Fruit fly (Drosophila melanogaster) whole organism, embryonic: ENCODE data around the gene Jon25Bi.
A peak's percentile ranks its signal among the peaks of the same experiment; 100 is the strongest.

Source experiments
- Antp ChIP-seq: fragments of 200-800 bp; sonication (Bioruptor generic); optimal IDR thresholded peaks from 3 replicates; lab custom pipeline; 2016; ENCODE audit warnings: missing biosample characterization, missing genetic modification characterization
- C15 ChIP-seq: fragments of 200-800 bp; sonication (Bioruptor generic); IDR thresholded peaks from 3 replicates; pipeline ENCODE4 v1.3.6; 2022; ENCODE audit warnings: missing biosample characterization, missing genetic modification characterization
- CG11456 ChIP-seq: fragments of 200-800 bp; sonication (Bioruptor generic); IDR thresholded peaks from 3 replicates; pipeline ENCODE4 v1.3.6; 2022; ENCODE audit warnings: missing biosample characterization, missing genetic modification characterization
- CG11560 ChIP-seq: fragments of 200-800 bp; sonication (Bioruptor generic); IDR thresholded peaks from 3 replicates; pipeline ENCODE4 v1.3.6; 2022; ENCODE audit warnings: missing biosample characterization, missing genetic modification characterization
- CG12659 ChIP-seq: fragments of 200-800 bp; sonication (Bioruptor generic); optimal IDR thresholded peaks from 3 replicates; lab custom pipeline; 2017; ENCODE audit warnings: mild to moderate bottlenecking, missing biosample characterization, missing genetic modification reagents, missing genetic modification characterization
- CG14014 ChIP-seq: fragments of 200-800 bp; sonication (Bioruptor generic); IDR thresholded peaks from 2 replicates; pipeline ENCODE4 v1.3.6; 2022; ENCODE audit warnings: missing biosample characterization, missing genetic modification characterization
- CG2889 ChIP-seq: fragments of 200-800 bp; sonication (Bioruptor generic); IDR thresholded peaks from 3 replicates; pipeline ENCODE4 v1.3.6; 2022; ENCODE audit warnings: missing biosample characterization, missing genetic modification characterization
- CG32772 ChIP-seq: fragments of 200-800 bp; sonication (Bioruptor generic); IDR thresholded peaks from 2 replicates; pipeline ENCODE4 v1.3.6; 2022; ENCODE audit warnings: missing biosample characterization, missing genetic modification characterization
- CG3847 ChIP-seq: fragments of 200-800 bp; sonication (Bioruptor generic); IDR thresholded peaks from 2 replicates; pipeline ENCODE4 v1.3.6; 2022; ENCODE audit warnings: missing biosample characterization, missing genetic modification characterization
- CG3995 ChIP-seq: fragments of 200-800 bp; sonication (Bioruptor generic); optimal IDR thresholded peaks from 3 replicates; lab custom pipeline; 2016; ENCODE audit warnings: missing biosample characterization, missing genetic modification characterization
- CG6175 ChIP-seq: fragments of 200-800 bp; sonication (Bioruptor generic); IDR thresholded peaks from 3 replicates; pipeline ENCODE4 v1.3.6; 2022; ENCODE audit warnings: missing biosample characterization, missing genetic modification characterization
- CG7271 ChIP-seq: fragments of 200-800 bp; sonication (Bioruptor generic); optimal IDR thresholded peaks from 2 replicates; lab custom pipeline; 2018; ENCODE audit warnings: missing biosample characterization, mild to moderate bottlenecking, missing genetic modification characterization, moderate library complexity
- CG7357 ChIP-seq: fragments of 200-800 bp; sonication (Bioruptor generic); IDR thresholded peaks from 3 replicates; pipeline ENCODE4 v1.3.6; 2022; ENCODE audit warnings: missing biosample characterization, missing genetic modification characterization
- CG7556 ChIP-seq: fragments of 200-800 bp; sonication (Bioruptor generic); optimal IDR thresholded peaks from 2 replicates; lab custom pipeline; 2017; ENCODE audit warnings: missing biosample characterization, mild to moderate bottlenecking, missing genetic modification characterization
- CG8290 ChIP-seq, 3 experiments: fragments of 200-800 bp; sonication (Bioruptor generic); optimal IDR thresholded peaks; 2 replicates each; lab custom pipeline; 2016 to 2019; ENCODE audit warnings: missing biosample characterization in 3 of 3, missing genetic modification characterization in 3 of 3, mild to moderate bottlenecking in 2 of 3, moderate library complexity in 1 of 3
- CG8478 ChIP-seq: fragments of >200 bp; optimal IDR thresholded peaks from 2 replicates; lab custom pipeline; 2018
- CG8924 ChIP-seq: fragments of 200-800 bp; optimal IDR thresholded peaks from 3 replicates; lab custom pipeline; 2019; ENCODE audit warnings: missing biosample characterization, mild to moderate bottlenecking, missing genetic modification characterization, moderate library complexity
- D19B ChIP-seq: fragments of 200-800 bp; sonication (Bioruptor generic); optimal IDR thresholded peaks from 2 replicates; lab custom pipeline; 2017; ENCODE audit warnings: missing biosample characterization, mild to moderate bottlenecking, missing genetic modification characterization
- Ets97D ChIP-seq: fragments of 200-800 bp; sonication (Bioruptor generic); optimal IDR thresholded peaks from 3 replicates; lab custom pipeline; 2016; ENCODE audit warnings: missing biosample characterization, missing genetic modification characterization
- GATAe ChIP-seq: fragments of 200-800 bp; sonication (Bioruptor generic); conservative IDR thresholded peaks from 2 replicates; pipeline ENCODE4 v1.3.6; 2022; ENCODE audit warnings: missing biosample characterization, missing genetic modification characterization
- HLH4C ChIP-seq: fragments of 200-800 bp; sonication (Bioruptor generic); IDR thresholded peaks from 3 replicates; pipeline ENCODE4 v1.3.6; 2022; ENCODE audit warnings: missing biosample characterization, missing genetic modification characterization; ENCODE audit not compliant: partially characterized antibody
- Hey ChIP-seq: fragments of 200-800 bp; sonication (Bioruptor generic); optimal IDR thresholded peaks from 3 replicates; lab custom pipeline; 2018; ENCODE audit warnings: missing biosample characterization, mild to moderate bottlenecking, missing genetic modification characterization
- Lhr ChIP-seq: fragments of 200-800 bp; sonication (Bioruptor generic); optimal IDR thresholded peaks from 3 replicates; lab custom pipeline; 2017; ENCODE audit warnings: mild to moderate bottlenecking, missing biosample characterization, missing genetic modification reagents, missing genetic modification characterization
- MBD-R2 ChIP-seq: fragments of 200-800 bp; sonication (Bioruptor generic); IDR thresholded peaks from 2 replicates; pipeline ENCODE4 v1.3.6; 2022; ENCODE audit warnings: missing biosample characterization, missing genetic modification characterization
- MESR4 ChIP-seq: fragments of 200-800 bp; sonication (Bioruptor generic); optimal IDR thresholded peaks from 2 replicates; lab custom pipeline; 2018; ENCODE audit warnings: missing biosample characterization, mild to moderate bottlenecking, missing genetic modification characterization, moderate library complexity
- TFAM ChIP-seq: fragments of 200-800 bp; sonication (Bioruptor generic); optimal IDR thresholded peaks from 2 replicates; lab custom pipeline; 2017; ENCODE audit warnings: missing biosample characterization, missing genetic modification characterization, inconsistent platforms
- Xrp1 ChIP-seq: fragments of 200-800 bp; sonication (Bioruptor generic); IDR thresholded peaks from 2 replicates; pipeline ENCODE4 v1.3.6; 2022; ENCODE audit warnings: missing biosample characterization, missing genetic modification characterization
- ac ChIP-seq: fragments of 200-800 bp; sonication (Bioruptor generic); optimal IDR thresholded peaks from 3 replicates; lab custom pipeline; 2017; ENCODE audit warnings: missing biosample characterization, mild to moderate bottlenecking, missing genetic modification characterization
- cato ChIP-seq: fragments of 200-800 bp; sonication (Bioruptor generic); optimal IDR thresholded peaks from 2 replicates; lab custom pipeline; 2016; ENCODE audit warnings: missing biosample characterization, missing genetic modification characterization, borderline replicate concordance
- chinmo ChIP-seq: fragments of 200-800 bp; sonication (Bioruptor generic); IDR thresholded peaks from 4 replicates; pipeline ENCODE4 v1.3.6; 2022; ENCODE audit warnings: missing biosample characterization, missing genetic modification characterization; ENCODE audit not compliant: partially characterized antibody
- emc ChIP-seq: fragments of 200-800 bp; sonication (Bioruptor generic); optimal IDR thresholded peaks from 2 replicates; lab custom pipeline; 2016; ENCODE audit warnings: missing biosample characterization, missing genetic modification characterization
- ems ChIP-seq: fragments of 200-800 bp; sonication (Bioruptor generic); optimal IDR thresholded peaks from 3 replicates; lab custom pipeline; 2016; ENCODE audit warnings: missing biosample characterization, missing genetic modification characterization
- exex ChIP-seq: fragments of 200-800 bp; sonication (Bioruptor generic); optimal IDR thresholded peaks from 4 replicates; lab custom pipeline; 2018; ENCODE audit warnings: missing biosample characterization, mild to moderate bottlenecking, missing genetic modification characterization, moderate library complexity
- gce ChIP-seq: fragments of 200-800 bp; sonication (Bioruptor generic); IDR thresholded peaks from 3 replicates; pipeline ENCODE4 v1.3.6; 2022; ENCODE audit warnings: missing biosample characterization, missing genetic modification characterization
- grn ChIP-seq: fragments of 200-800 bp; sonication (Bioruptor generic); optimal IDR thresholded peaks from 3 replicates; lab custom pipeline; 2017; ENCODE audit warnings: missing biosample characterization, missing genetic modification characterization
- mirr ChIP-seq: fragments of 200-800 bp; sonication (Bioruptor generic); optimal IDR thresholded peaks from 3 replicates; lab custom pipeline; 2018; ENCODE audit warnings: missing biosample characterization, mild to moderate bottlenecking, missing genetic modification characterization
- oc ChIP-seq: fragments of 200-800 bp; sonication (Bioruptor generic); optimal IDR thresholded peaks from 2 replicates; lab custom pipeline; 2018; ENCODE audit warnings: missing biosample characterization, mild to moderate bottlenecking, missing genetic modification characterization, moderate library complexity
- pb ChIP-seq: fragments of 200-800 bp; sonication (Bioruptor generic); optimal IDR thresholded peaks from 3 replicates; lab custom pipeline; 2016; ENCODE audit warnings: missing biosample characterization, missing genetic modification characterization
- phol ChIP-seq: fragments of 200-800 bp; sonication (Bioruptor generic); optimal IDR thresholded peaks from 3 replicates; lab custom pipeline; 2018; ENCODE audit warnings: missing biosample characterization, mild to moderate bottlenecking, missing genetic modification characterization, moderate library complexity
- scrt ChIP-seq: fragments of 200-800 bp; sonication (Bioruptor generic); optimal IDR thresholded peaks from 2 replicates; lab custom pipeline; 2018; ENCODE audit warnings: missing biosample characterization, mild to moderate bottlenecking, missing genetic modification characterization, moderate library complexity
- slbo ChIP-seq: fragments of 200-800 bp; sonication (Bioruptor generic); IDR thresholded peaks from 2 replicates; pipeline ENCODE4 v1.3.6; 2022; ENCODE audit warnings: missing biosample characterization, missing genetic modification characterization
- stwl ChIP-seq: fragments of 200-800 bp; sonication (Bioruptor generic); optimal IDR thresholded peaks from 3 replicates; lab custom pipeline; 2018; ENCODE audit warnings: missing biosample characterization, mild to moderate bottlenecking, missing genetic modification characterization, moderate library complexity
- sug ChIP-seq: fragments of 200-800 bp; optimal IDR thresholded peaks from 2 replicates; lab custom pipeline; 2019; ENCODE audit warnings: missing biosample characterization, mild to moderate bottlenecking, missing genetic modification characterization, moderate library complexity
- tgo ChIP-seq: fragments of 200-800 bp; sonication (Bioruptor generic); IDR thresholded peaks from 3 replicates; pipeline ENCODE4 v1.3.6; 2022; ENCODE audit warnings: missing biosample characterization, missing genetic modification characterization
- tll ChIP-seq, 2 experiments: fragments of 200-800 bp in 1 of 2; fragments of >200 bp in 1 of 2; sonication (Bioruptor generic) in 1 of 2; optimal IDR thresholded peaks; 2 replicates each; lab custom pipeline; 2017 to 2019; ENCODE audit warnings: missing biosample characterization in 2 of 2, missing genetic modification characterization in 2 of 2, mild to moderate bottlenecking in 1 of 2, moderate library complexity in 1 of 2
- trh ChIP-seq: fragments of 200-800 bp; sonication (Bioruptor generic); optimal IDR thresholded peaks from 2 replicates; lab custom pipeline; 2016; ENCODE audit warnings: missing biosample characterization, missing genetic modification characterization
- usp ChIP-seq: fragments of >200 bp; optimal IDR thresholded peaks from 2 replicates; lab custom pipeline; 2017; ENCODE audit warnings: missing biosample characterization, missing genetic modification characterization
- vfl ChIP-seq: fragments of 200-800 bp; sonication (Bioruptor generic); optimal IDR thresholded peaks from 2 replicates; lab custom pipeline; 2016; ENCODE audit warnings: missing biosample characterization, missing genetic modification characterization
- vnd ChIP-seq: fragments of 200-800 bp; sonication (Bioruptor generic); IDR thresholded peaks from 3 replicates; pipeline ENCODE4 v1.3.6; 2022; ENCODE audit warnings: missing biosample characterization, missing genetic modification characterization; ENCODE audit not compliant: partially characterized antibody

Jon25Bi gene

dm6 chr2L:4965420-4965819, 10.5 kb upstream of the Jon25Bi start, which contains the start of gene CG34125 (continued):
- no peak for TF ChIP-seq trh (GFP tag; lab: Kevin White, UChicago)
- no peak for TF ChIP-seq usp
- TF ChIP-seq MESR4: peak; percentile 13
- TF ChIP-seq Xrp1 (GFP tag; lab: Robert Waterston, UW): peak; percentile 34; the same call in 1 of the 2 replicates
- peak; percentile 32; the same call in 1 of the 2 replicates for TF ChIP-seq slbo (GFP tag; lab: Robert Waterston, UW)
- TF ChIP-seq vfl (GFP tag; lab: Kevin White, UChicago): no peak
- no peak for TF ChIP-seq gce (GFP tag; lab: Robert Waterston, UW)
- peak; percentile 53 for TF ChIP-seq CG3995
- TF ChIP-seq emc (GFP tag; lab: Kevin White, UChicago): no peak
- TF ChIP-seq scrt (GFP tag; lab: Kevin White, UChicago): no peak
- no peak for TF ChIP-seq TFAM (GFP tag; lab: Kevin White, UChicago)
- no peak for TF ChIP-seq grn (GFP tag; lab: Kevin White, UChicago)
- no peak for TF ChIP-seq Ets97D (GFP tag; lab: Kevin White, UChicago)
- TF ChIP-seq CG7357 (GFP tag; lab: Robert Waterston, UW): no peak
- TF ChIP-seq CG2889 (GFP tag; lab: Robert Waterston, UW): no peak
- TF ChIP-seq HLH4C (GFP tag; lab: Robert Waterston, UW): no peak
- TF ChIP-seq tgo (GFP tag; lab: Robert Waterston, UW): no peak
- no peak for TF ChIP-seq oc (tag; lab: Kevin White, UChicago)
- TF ChIP-seq pb: no peak
- TF ChIP-seq CG3847 (GFP tag; lab: Robert Waterston, UW): peak; percentile 26; the same call in 1 of the 2 replicates
- no peak for TF ChIP-seq CG8478 (lab: Kevin White, UChicago)
- no peak for TF ChIP-seq C15 (GFP tag; lab: Robert Waterston, UW)
- TF ChIP-seq stwl (tag; lab: Kevin White, UChicago): no peak
- no peak for TF ChIP-seq Antp (GFP tag; lab: Kevin White, UChicago)
- 0 out of 2 replicates have a peak, but pooled peaks have one; percentile 11 for TF ChIP-seq CG14014 (GFP tag; lab: Robert Waterston, UW)
- no peak for TF ChIP-seq Lhr
- no peak for TF ChIP-seq CG12659
- TF ChIP-seq CG7556 (GFP tag; lab: Kevin White, UChicago): no peak
- TF ChIP-seq CG8290 (GFP tag; optimal IDR thresholded peaks at IDR 0.05; lab: Kevin White, UChicago): no peak
- no peak for TF ChIP-seq CG8290 (tag; optimal IDR thresholded peaks at IDR 0.05; lab: Kevin White, UChicago)
- TF ChIP-seq tll (GFP tag; optimal IDR thresholded peaks at IDR 0.05; lab: Kevin White, UChicago): no peak
- 0 out of 3 replicates have a peak, but pooled peaks have one; percentile 47 for TF ChIP-seq CG11456 (GFP tag; lab: Robert Waterston, UW)
- TF ChIP-seq MBD-R2 (GFP tag; lab: Robert Waterston, UW): peak; percentile 82
- TF ChIP-seq phol (tag; lab: Kevin White, UChicago): peak; percentile 11
- peak; percentile 10 for TF ChIP-seq ems (GFP tag; lab: Kevin White, UChicago)

- TF ChIP-seq CG11560 (tag; lab: Robert Waterston, UW) (no peak), chinmo (GFP tag; lab: Robert Waterston, UW) (no peak), CG8924 (tag; lab: Kevin White, UChicago) (no peak), cato (GFP tag; lab: Kevin White, UChicago) (no peak)
Measured at dm6 chr2L:4958111-4958510, 3.2 kb upstream of the Jon25Bi start, which contains the start of gene CG34124. Gene CG34124 (plus strand): TSS chr2L:4958411.

- TF ChIP-seq D19B (GFP tag; lab: Kevin White, UChicago) (peak; percentile 41), mirr (GFP tag; lab: Kevin White, UChicago) (peak; percentile 80), vnd (GFP tag; lab: Robert Waterston, UW) (peak; percentile 36; the same call in 1 of the 3 replicates), GATAe (GFP tag; lab: Robert Waterston, UW) (peak; percentile 37; the same call in 1 of the 2 replicates), CG7271 (no peak), Hey (tag; lab: Kevin White, UChicago) (peak; percentile 77), CG6175 (peak; percentile 8; the same call in 1 of the 3 replicates), ac (GFP tag; lab: Kevin White, UChicago) (no peak), exex (peak; percentile 92), grn (GFP tag; lab: Kevin White, UChicago) (peak; percentile 84), sug (tag; lab: Kevin White, UChicago) (peak; percentile 70), CG32772 (no peak)
Measured at dm6 chr2L:4953086-4953570, 1.8 kb downstream of the Jon25Bi start, which contains the start of gene Jon25Bii. Gene Jon25Bii (minus strand): TSS chr2L:4953136.
